Worm (Caenorhabditis elegans): ENCODE data around the gene ceh-87.

ce11 chrII:2684783-2685182 is 675 bp upstream of the ceh-87 start:
- no peak for TF ChIP-seq lin-35 (GFP tag; optimal IDR thresholded peaks at IDR 0.05)
- TF ChIP-seq mxl-1 (tag; optimal IDR thresholded peaks at IDR 0.05), result no peak
- no peak for TF ChIP-seq F37B4.10 (GFP tag; IDR thresholded peaks at IDR 0.05)
- no peak for TF ChIP-seq B0261.1 (tag; optimal IDR thresholded peaks at IDR 0.05)
- no peak for TF ChIP-seq nfya-1 (tag; optimal IDR thresholded peaks at IDR 0.05; ENCODE audit: borderline replicate concordance, insufficient read depth)
- TF ChIP-seq sdz-38 (tag; optimal IDR thresholded peaks at IDR 0.05), result no peak
- no peak for TF ChIP-seq madf-8 (GFP tag; conservative IDR thresholded peaks at IDR 0.05)
- TF ChIP-seq rpc-1 (optimal IDR thresholded peaks at IDR 0.05), result no peak
- TF ChIP-seq rpc-1 (tag; optimal IDR thresholded peaks at IDR 0.05), result no peak

All from whole organism, young adult.